Worm (Caenorhabditis elegans): ENCODE data around the gene R11G10.4.

ce11 chrV:13462974-13463373 is 43.4 kb upstream of the R11G10.4 start, which contains the start of gene frm-10:
- no peak for TF ChIP-seq fkh-10 (GFP tag; optimal IDR thresholded peaks at IDR 0.05)
- TF ChIP-seq lin-35 (GFP tag; optimal IDR thresholded peaks at IDR 0.05), result peak; percentile 53 to 79
- no peak for TF ChIP-seq nhr-76 (tag; optimal IDR thresholded peaks at IDR 0.05)
- TF ChIP-seq mep-1 (tag; optimal IDR thresholded peaks at IDR 0.05), result peak; percentile 54
- TF ChIP-seq nhr-237 (tag; optimal IDR thresholded peaks at IDR 0.05), result peak; percentile 24
- no peak for TF ChIP-seq ces-1 (GFP tag; optimal IDR thresholded peaks at IDR 0.05)
- no peak for TF ChIP-seq ama-1 (optimal IDR thresholded peaks at IDR 0.05)
- TF ChIP-seq jun-1 (tag; optimal IDR thresholded peaks at IDR 0.05), result peak; percentile 34
- no peak for TF ChIP-seq sptf-1 (tag; optimal IDR thresholded peaks at IDR 0.05)
